Fruit fly (Drosophila melanogaster) whole organism, embryonic: ENCODE results near the gene CG12017.

Source experiments
- B-H1 ChIP-seq: fragments of 200-800 bp; sonication (Bioruptor generic); IDR thresholded peaks from 3 replicates; pipeline ENCODE4 v1.3.6; 2022; ENCODE audit warnings: missing biosample characterization, missing genetic modification characterization
- CG10209 ChIP-seq: fragments of 200-800 bp; sonication (Bioruptor generic); optimal IDR thresholded peaks from 3 replicates; lab custom pipeline; 2017; ENCODE audit warnings: missing biosample characterization, mild to moderate bottlenecking, missing genetic modification characterization, missing genetic modification reagents
- CG10543 ChIP-seq: fragments of 200-800 bp; sonication (Bioruptor generic); optimal IDR thresholded peaks from 3 replicates; lab custom pipeline; 2017; ENCODE audit warnings: missing biosample characterization, mild to moderate bottlenecking, missing genetic modification characterization, moderate library complexity
- CG10565 ChIP-seq: fragments of 200-800 bp; sonication (Bioruptor generic); optimal IDR thresholded peaks from 3 replicates; lab custom pipeline; 2016; ENCODE audit warnings: missing biosample characterization, mild to moderate bottlenecking, missing genetic modification characterization
- CG10654 ChIP-seq: fragments of 200-800 bp; sonication (Bioruptor generic); optimal IDR thresholded peaks from 2 replicates; lab custom pipeline; 2016; ENCODE audit warnings: missing biosample characterization, missing genetic modification characterization
- CG11247 ChIP-seq: fragments of 200-800 bp; sonication (Bioruptor generic); IDR thresholded peaks from 2 replicates; pipeline ENCODE4 v1.3.6; 2022; ENCODE audit warnings: missing biosample characterization, missing genetic modification characterization
- CG13894 ChIP-seq: fragments of 200-800 bp; sonication (Bioruptor generic); optimal IDR thresholded peaks from 3 replicates; lab custom pipeline; 2018; ENCODE audit warnings: missing biosample characterization, mild to moderate bottlenecking, missing genetic modification characterization, moderate library complexity
- CG14667 ChIP-seq: fragments of 200-800 bp; sonication (Bioruptor generic); IDR thresholded peaks from 2 replicates; pipeline ENCODE4 v1.3.6; 2022; ENCODE audit warnings: missing biosample characterization, missing genetic modification characterization
- CG14860 ChIP-seq: fragments of 200-800 bp; sonication (Bioruptor generic); IDR thresholded peaks from 3 replicates; pipeline ENCODE4 v1.3.6; 2022; ENCODE audit warnings: missing biosample characterization, missing genetic modification characterization; ENCODE audit not compliant: partially characterized antibody
- CG15011 ChIP-seq: fragments of 200-800 bp; sonication (Bioruptor generic); optimal IDR thresholded peaks from 3 replicates; lab custom pipeline; 2018; ENCODE audit warnings: missing biosample characterization, mild to moderate bottlenecking, missing genetic modification characterization
- CG1529 ChIP-seq: fragments of 200-800 bp; sonication (Bioruptor generic); optimal IDR thresholded peaks from 3 replicates; lab custom pipeline; 2018; ENCODE audit warnings: missing biosample characterization, missing genetic modification characterization
- CG17361 ChIP-seq: fragments of 200-800 bp; sonication (Bioruptor generic); IDR thresholded peaks from 3 replicates; pipeline ENCODE4 v1.3.6; 2022; ENCODE audit warnings: missing biosample characterization, missing genetic modification characterization
- CG18599 ChIP-seq: fragments of 200-800 bp; sonication (Bioruptor generic); optimal IDR thresholded peaks from 3 replicates; lab custom pipeline; 2017; ENCODE audit warnings: missing biosample characterization, missing genetic modification characterization, mild to moderate bottlenecking, moderate library complexity, missing genetic modification reagents
- CG30403 ChIP-seq: fragments of 200-800 bp; sonication (Bioruptor generic); optimal IDR thresholded peaks from 3 replicates; lab custom pipeline; 2016; ENCODE audit warnings: missing biosample characterization, missing genetic modification characterization
- CG3163 ChIP-seq: fragments of 200-800 bp; sonication (Bioruptor generic); optimal IDR thresholded peaks from 3 replicates; lab custom pipeline; 2016; ENCODE audit warnings: missing biosample characterization, missing genetic modification characterization
- CG32767 ChIP-seq: fragments of 200-800 bp; sonication (Bioruptor generic); IDR thresholded peaks from 2 replicates; pipeline ENCODE4 v1.3.6; 2022; ENCODE audit warnings: missing biosample characterization, missing genetic modification characterization
- CG3995 ChIP-seq: fragments of 200-800 bp; sonication (Bioruptor generic); optimal IDR thresholded peaks from 3 replicates; lab custom pipeline; 2016; ENCODE audit warnings: missing biosample characterization, missing genetic modification characterization
- CG7987 ChIP-seq: fragments of 200-800 bp; sonication (Bioruptor generic); optimal IDR thresholded peaks from 2 replicates; lab custom pipeline; 2018; ENCODE audit warnings: missing biosample characterization, mild to moderate bottlenecking, missing genetic modification characterization, moderate library complexity
- CG8944 ChIP-seq: fragments of 200-800 bp; sonication (Bioruptor generic); optimal IDR thresholded peaks from 3 replicates; lab custom pipeline; 2016; ENCODE audit warnings: missing biosample characterization, missing genetic modification characterization
- CHES-1-like ChIP-seq: fragments of 200-800 bp; sonication (Bioruptor generic); optimal IDR thresholded peaks from 2 replicates; lab custom pipeline; 2016; ENCODE audit warnings: missing biosample characterization, missing genetic modification characterization
- D19B ChIP-seq: fragments of 200-800 bp; sonication (Bioruptor generic); optimal IDR thresholded peaks from 2 replicates; lab custom pipeline; 2017; ENCODE audit warnings: missing biosample characterization, mild to moderate bottlenecking, missing genetic modification characterization
- Dip2 ChIP-seq: fragments of 200-800 bp; sonication (Bioruptor generic); IDR thresholded peaks from 2 replicates; pipeline ENCODE4 v1.3.6; 2022; ENCODE audit warnings: missing biosample characterization, missing genetic modification characterization
- Dll ChIP-seq: fragments of 200-800 bp; sonication (Bioruptor generic); IDR thresholded peaks from 4 replicates; pipeline ENCODE4 v1.3.6; 2022; ENCODE audit warnings: missing biosample characterization, missing genetic modification characterization; ENCODE audit not compliant: partially characterized antibody
- Dref ChIP-seq: fragments of 200-800 bp; sonication (Bioruptor generic); IDR thresholded peaks from 2 replicates; pipeline ENCODE4 v1.3.6; 2022; ENCODE audit warnings: missing biosample characterization, missing genetic modification characterization
- Ets97D ChIP-seq: fragments of 200-800 bp; sonication (Bioruptor generic); optimal IDR thresholded peaks from 3 replicates; lab custom pipeline; 2016; ENCODE audit warnings: missing biosample characterization, missing genetic modification characterization
- GATAe ChIP-seq: fragments of 200-800 bp; sonication (Bioruptor generic); conservative IDR thresholded peaks from 2 replicates; pipeline ENCODE4 v1.3.6; 2022; ENCODE audit warnings: missing biosample characterization, missing genetic modification characterization
- Hr3 ChIP-seq: fragments of 200-800 bp; sonication (Bioruptor generic); optimal IDR thresholded peaks from 3 replicates; lab custom pipeline; 2016; ENCODE audit warnings: missing biosample characterization, missing genetic modification characterization
- Lim3 ChIP-seq: fragments of 200-800 bp; sonication (Bioruptor generic); IDR thresholded peaks from 2 replicates; pipeline ENCODE4 v1.3.6; 2022; ENCODE audit warnings: missing biosample characterization, missing genetic modification characterization
- NC2α ChIP-seq: fragments of 200-800 bp; sonication (Bioruptor generic); optimal IDR thresholded peaks from 2 replicates; lab custom pipeline; 2016; ENCODE audit warnings: missing biosample characterization, missing genetic modification characterization
- Oli ChIP-seq: fragments of 200-800 bp; sonication (Bioruptor generic); optimal IDR thresholded peaks from 2 replicates; lab custom pipeline; 2018; ENCODE audit warnings: missing biosample characterization, mild to moderate bottlenecking, missing genetic modification characterization, moderate library complexity
- Pdp1 ChIP-seq, 2 experiments: fragments of 200-800 bp; sonication (Bioruptor generic); optimal IDR thresholded peaks; 3 replicates each; lab custom pipeline; 2016; ENCODE audit warnings: missing biosample characterization in 2 of 2, missing genetic modification characterization in 2 of 2, mild to moderate bottlenecking in 1 of 2, moderate library complexity in 1 of 2
- Ravus ChIP-seq: fragments of 200-800 bp; sonication (Bioruptor generic); IDR thresholded peaks from 2 replicates; pipeline ENCODE4 v1.3.6; 2022; ENCODE audit warnings: missing biosample characterization, missing genetic modification characterization
- Rfx ChIP-seq: fragments of 200-800 bp; sonication (Bioruptor generic); IDR thresholded peaks from 2 replicates; pipeline ENCODE4 v1.3.6; 2022; ENCODE audit warnings: missing biosample characterization, missing genetic modification characterization
- Rx ChIP-seq: fragments of 200-800 bp; sonication (Bioruptor generic); IDR thresholded peaks from 2 replicates; pipeline ENCODE4 v1.3.6; 2022; ENCODE audit warnings: missing biosample characterization, missing genetic modification characterization
- bab2 ChIP-seq: fragments of 200-800 bp; sonication (Bioruptor generic); optimal IDR thresholded peaks from 2 replicates; lab custom pipeline; 2016; ENCODE audit warnings: missing biosample characterization, missing genetic modification characterization
- croc ChIP-seq: fragments of 200-800 bp; sonication (Bioruptor generic); conservative IDR thresholded peaks from 3 replicates; pipeline ENCODE4 v1.3.6; 2022; ENCODE audit warnings: missing biosample characterization, missing genetic modification characterization
- jing ChIP-seq: fragments of 200-800 bp; sonication (Bioruptor generic); optimal IDR thresholded peaks from 2 replicates; lab custom pipeline; 2018; ENCODE audit warnings: missing biosample characterization, mild to moderate bottlenecking, missing genetic modification characterization
- kah ChIP-seq: fragments of 200-800 bp; sonication (Bioruptor generic); optimal IDR thresholded peaks from 2 replicates; lab custom pipeline; 2018; ENCODE audit warnings: missing biosample characterization, mild to moderate bottlenecking, missing genetic modification characterization
- lab ChIP-seq: fragments of 200-800 bp; sonication (Bioruptor generic); optimal IDR thresholded peaks from 3 replicates; lab custom pipeline; 2017; ENCODE audit warnings: missing biosample characterization, missing genetic modification characterization, mild to moderate bottlenecking, moderate library complexity, missing genetic modification reagents
- maf-S ChIP-seq: fragments of 200-800 bp; sonication (Bioruptor generic); optimal IDR thresholded peaks from 2 replicates; lab custom pipeline; 2016; ENCODE audit warnings: missing biosample characterization, missing genetic modification characterization
- org-1 ChIP-seq: fragments of 200-800 bp; sonication (Bioruptor generic); optimal IDR thresholded peaks from 2 replicates; lab custom pipeline; 2017; ENCODE audit warnings: missing biosample characterization, missing genetic modification characterization
- pum ChIP-seq: fragments of 200-800 bp; sonication (Bioruptor generic); optimal IDR thresholded peaks from 2 replicates; lab custom pipeline; 2016; ENCODE audit warnings: missing biosample characterization, missing genetic modification characterization
- ssp ChIP-seq: fragments of 200-800 bp; sonication (Bioruptor generic); IDR thresholded peaks from 2 replicates; pipeline ENCODE4 v1.3.6; 2022; ENCODE audit warnings: missing biosample characterization, missing genetic modification characterization
- stc ChIP-seq: fragments of 200-800 bp; sonication (Bioruptor generic); IDR thresholded peaks from 2 replicates; pipeline ENCODE4 v1.3.6; 2022; ENCODE audit warnings: missing biosample characterization, missing genetic modification characterization
- toy ChIP-seq: fragments of 200-800 bp; sonication (Bioruptor generic); IDR thresholded peaks from 2 replicates; pipeline ENCODE4 v1.3.6; 2022; ENCODE audit warnings: missing biosample characterization, missing genetic modification characterization
- trem ChIP-seq: fragments of 200-800 bp; optimal IDR thresholded peaks from 3 replicates; lab custom pipeline; 2019; ENCODE audit warnings: missing biosample characterization, mild to moderate bottlenecking, missing genetic modification characterization, moderate library complexity
- ttk ChIP-seq: fragments of 200-800 bp; sonication (Bioruptor generic); IDR thresholded peaks from 2 replicates; pipeline ENCODE4 v2.1.2; 2022; ENCODE audit warnings: missing biosample characterization, missing genetic modification characterization
- tup ChIP-seq: fragments of 200-800 bp; sonication (Bioruptor generic); optimal IDR thresholded peaks from 2 replicates; lab custom pipeline; 2016; ENCODE audit warnings: missing biosample characterization, mild to moderate bottlenecking, missing genetic modification characterization, moderate library complexity
- wek ChIP-seq: fragments of 200-800 bp; sonication (Bioruptor generic); optimal IDR thresholded peaks from 3 replicates; lab custom pipeline; 2018; ENCODE audit warnings: missing biosample characterization, mild to moderate bottlenecking, missing genetic modification characterization, moderate library complexity
- yki ChIP-seq: fragments of >200 bp; optimal IDR thresholded peaks from 3 replicates; lab custom pipeline; 2018

Gene CG12017

dm6 chr3L:3336368-3337164, 56.5 kb downstream of the CG12017 start, which contains the start of the genes Drsl6 and kst (continued):
- no peak; the same call in 2 of the 3 replicates for TF ChIP-seq CG14860 (GFP tag; lab: Robert Waterston, UW)
- no peak for TF ChIP-seq CG13894 (tag; lab: Kevin White, UChicago)
- TF ChIP-seq org-1: no peak
- no peak for TF ChIP-seq CG8944
- TF ChIP-seq ssp: no peak
- TF ChIP-seq CG10565 (GFP tag; lab: Kevin White, UChicago): no peak
- TF ChIP-seq Ravus (GFP tag; lab: Robert Waterston, UW): no peak
- TF ChIP-seq CG32767 (GFP tag; lab: Robert Waterston, UW): no peak
- no peak for TF ChIP-seq D19B
- TF ChIP-seq Dip2 (GFP tag; lab: Robert Waterston, UW): no peak
- TF ChIP-seq CG10543 (GFP tag; lab: Kevin White, UChicago): peak; percentile 55
- no peak for TF ChIP-seq tup (GFP tag; lab: Kevin White, UChicago)
- TF ChIP-seq CG10654: no peak
- peak; percentile 41 for TF ChIP-seq Ets97D (GFP tag; lab: Kevin White, UChicago)
- TF ChIP-seq wek (GFP tag; lab: Kevin White, UChicago): peak; percentile 30
- TF ChIP-seq yki: no peak
- TF ChIP-seq Rfx (GFP tag; lab: Robert Waterston, UW): peak; percentile 49; the same call in 1 of the 2 replicates
- no peak for TF ChIP-seq CG10209 (GFP tag; lab: Kevin White, UChicago)
- no peak for TF ChIP-seq CG17361 (GFP tag; lab: Robert Waterston, UW)
- TF ChIP-seq GATAe: no peak
- peak; percentile 75 for TF ChIP-seq Dref (GFP tag; lab: Robert Waterston, UW)
- 0 out of 2 replicates have a peak, but pooled peaks have one; percentile 8 for TF ChIP-seq stc
- no peak for TF ChIP-seq CHES-1-like (GFP tag; lab: Kevin White, UChicago)
- no peak for TF ChIP-seq Rx (GFP tag; lab: Robert Waterston, UW)
- TF ChIP-seq CG1529: no peak
- TF ChIP-seq kah (GFP tag; lab: Kevin White, UChicago): peak; percentile 40
- no peak for TF ChIP-seq toy
- no peak for TF ChIP-seq ttk (GFP tag; lab: Robert Waterston, UW)
- TF ChIP-seq pum (GFP tag; lab: Kevin White, UChicago): no peak
- TF ChIP-seq CG7987 (GFP tag; lab: Kevin White, UChicago): peak; percentile 30
- TF ChIP-seq CG14667 (GFP tag; lab: Robert Waterston, UW): no peak
- peak; percentile 0 for TF ChIP-seq jing (GFP tag; lab: Kevin White, UChicago)
- no peak for TF ChIP-seq CG11247
- no peak for TF ChIP-seq Oli (tag; lab: Kevin White, UChicago)
- TF ChIP-seq B-H1: no peak
- TF ChIP-seq Lim3 (GFP tag; lab: Robert Waterston, UW): no peak
- peak; percentile 86 for TF ChIP-seq CG3163
- TF ChIP-seq Hr3 (GFP tag; lab: Kevin White, UChicago): no peak
- TF ChIP-seq bab2 (GFP tag; lab: Kevin White, UChicago): peak; percentile 2
- TF ChIP-seq Dll (GFP tag; lab: Robert Waterston, UW): peak; percentile 30; the same call in 1 of the 4 replicates
- no peak for TF ChIP-seq CG15011
- peak; percentile 29 for TF ChIP-seq maf-S (GFP tag; lab: Kevin White, UChicago)
- no peak for TF ChIP-seq CG3995 (GFP tag; lab: Kevin White, UChicago)
- no peak for TF ChIP-seq croc (GFP tag; lab: Robert Waterston, UW)
- TF ChIP-seq CG30403 (GFP tag; lab: Kevin White, UChicago): no peak
- no peak for TF ChIP-seq CG18599 (GFP tag; lab: Kevin White, UChicago)
- TF ChIP-seq NC2α (GFP tag; lab: Kevin White, UChicago): no peak
- no peak for TF ChIP-seq lab (GFP tag; lab: Kevin White, UChicago)
- peak; percentile 6 for TF ChIP-seq trem (tag; lab: Kevin White, UChicago)
- peak in 1 of 2 experiments; percentile 59 for TF ChIP-seq Pdp1 (GFP tag; optimal IDR thresholded peaks at IDR 0.05; lab: Kevin White, UChicago)
